Fruit fly (Drosophila melanogaster): ENCODE results near the gene CG5664.

The CG5664 gene

DNA sequence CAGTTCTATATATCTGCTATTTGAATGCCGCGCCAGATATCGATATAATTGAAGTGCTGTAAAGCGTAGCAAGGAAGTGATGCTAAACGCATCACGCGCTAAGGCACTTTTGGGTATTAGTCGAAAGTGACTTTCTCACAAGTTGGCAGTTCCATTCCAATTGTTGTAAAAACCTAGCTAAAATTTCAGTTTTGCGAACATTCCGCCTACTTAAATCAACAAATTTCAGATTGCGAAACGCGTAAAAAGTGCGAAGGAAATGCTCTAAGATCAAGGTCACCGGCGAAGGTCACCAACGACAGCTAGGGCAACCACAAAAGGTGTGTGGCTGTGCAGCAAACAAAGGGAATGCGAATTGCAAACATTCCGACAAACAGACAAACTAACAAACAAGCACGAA, 4.5 kb upstream of the CG5664 start, which contains the start of gene Syx7 (continued):
- TF ChIP-seq Hsf (GFP tag; optimal IDR thresholded peaks at IDR 0.05) (peak; percentile 25), lilli (GFP tag; optimal IDR thresholded peaks at IDR 0.05) (peak; percentile 46), nau (GFP tag; optimal IDR thresholded peaks at IDR 0.05) (no peak), Sry-β (GFP tag; optimal IDR thresholded peaks at IDR 0.05) (peak; percentile 80), Sin3A (optimal IDR thresholded peaks at IDR 0.05) (peak; percentile 54), CG3995 (GFP tag; optimal IDR thresholded peaks at IDR 0.05) (peak; percentile 43), Drgx (GFP tag; IDR thresholded peaks at IDR 0.05) (no peak), sc (optimal IDR thresholded peaks at IDR 0.05) (no peak), sc (GFP tag; optimal IDR thresholded peaks at IDR 0.05) (no peak), CG6683 (GFP tag; optimal IDR thresholded peaks at IDR 0.05) (no peak), CG9817 (tag; optimal IDR thresholded peaks at IDR 0.05) (no peak), CG12659 (GFP tag; optimal IDR thresholded peaks at IDR 0.05) (peak; percentile 62), CG30403 (GFP tag; optimal IDR thresholded peaks at IDR 0.05) (peak; percentile 33), hb (GFP tag; IDR thresholded peaks at IDR 0.05; ENCODE audit: partially characterized antibody) (no peak), CG11560 (tag; IDR thresholded peaks at IDR 0.05) (no peak), prd (optimal IDR thresholded peaks at IDR 0.05) (no peak), prd (GFP tag; IDR thresholded peaks at IDR 0.05) (no peak), CG16813 (GFP tag; IDR thresholded peaks at IDR 0.05; ENCODE audit: partially characterized antibody) (peak; percentile 29; the same call in 2 of the 3 replicates), Bgb (GFP tag; IDR thresholded peaks at IDR 0.05; ENCODE audit: partially characterized antibody) (peak; percentile 69), abd-A (tag; optimal IDR thresholded peaks at IDR 0.05) (no peak), slbo (GFP tag; IDR thresholded peaks at IDR 0.05) (peak; percentile 50; the same call in 1 of the 2 replicates), CG42726 (GFP tag; IDR thresholded peaks at IDR 0.05; ENCODE audit: partially characterized antibody) (peak; percentile 59; the same call in 1 of the 2 replicates), shn (GFP tag; optimal IDR thresholded peaks at IDR 0.05) (no peak), Trl (optimal IDR thresholded peaks at IDR 0.05) (no peak), Trl (GFP tag; optimal IDR thresholded peaks at IDR 0.05) (no peak), zen2 (GFP tag; IDR thresholded peaks at IDR 0.05; ENCODE audit: partially characterized antibody) (no peak), CG6791 (GFP tag; IDR thresholded peaks at IDR 0.05; ENCODE audit: partially characterized antibody) (0 out of 3 replicates have a peak, but pooled peaks have one; percentile 5), CG33213 (GFP tag; optimal IDR thresholded peaks at IDR 0.05) (peak; percentile 65), CG11085 (GFP tag; IDR thresholded peaks at IDR 0.05) (no peak), sna (GFP tag; IDR thresholded peaks at IDR 0.05; ENCODE audit: partially characterized antibody) (peak; percentile 37; the same call in 1 of the 2 replicates), CG12744 (GFP tag; optimal IDR thresholded peaks at IDR 0.05) (peak; percentile 8), CG1024 (GFP tag; IDR thresholded peaks at IDR 0.05) (no peak), CG2120 (GFP tag; optimal IDR thresholded peaks at IDR 0.05) (peak; percentile 64), CG1792 (GFP tag; optimal IDR thresholded peaks at IDR 0.05) (no peak), HmgZ (tag; optimal IDR thresholded peaks at IDR 0.05) (peak; percentile 88), ase (GFP tag; IDR thresholded peaks at IDR 0.05) (no peak), otp (GFP tag; IDR thresholded peaks at IDR 0.05) (no peak), NFAT (GFP tag; IDR thresholded peaks at IDR 0.05) (no peak), lbe (GFP tag; optimal IDR thresholded peaks at IDR 0.05) (peak; percentile 38), CG34422 (GFP tag; IDR thresholded peaks at IDR 0.05) (peak; percentile 51; the same call in 1 of the 3 replicates), Hr78 (GFP tag; optimal IDR thresholded peaks at IDR 0.05) (no peak), kah (GFP tag; optimal IDR thresholded peaks at IDR 0.05) (no peak), CG7357 (GFP tag; IDR thresholded peaks at IDR 0.05) (no peak), br (optimal IDR thresholded peaks at IDR 0.05) (no peak), fd96Cb (tag; optimal IDR thresholded peaks at IDR 0.05) (no peak), gsb (GFP tag; IDR thresholded peaks at IDR 0.05) (no peak), Asciz (GFP tag; optimal IDR thresholded peaks at IDR 0.05) (no peak), amos (GFP tag; IDR thresholded peaks at IDR 0.05; ENCODE audit: partially characterized antibody) (peak; percentile 71), CG17612 (GFP tag; IDR thresholded peaks at IDR 0.05) (no peak), Hand (GFP tag; optimal IDR thresholded peaks at IDR 0.05) (no peak), wek (GFP tag; optimal IDR thresholded peaks at IDR 0.05) (no peak), Lpt (GFP tag; optimal IDR thresholded peaks at IDR 0.05) (no peak)
